Worm (Caenorhabditis elegans) whole organism, young adult: ENCODE data around the gene set-9.
A peak's percentile ranks its signal among the peaks of the same experiment; 100 is the strongest.

ENCODE experiments used
- B0019.2 ChIP-seq: fragments of 200-800 bp; sonication (Bioruptor generic); conservative IDR thresholded peaks from 2 replicates; pipeline ENCODE4 v1.3.6; 2022; ENCODE audit warnings: missing genetic modification reagents, missing genetic modification characterization, missing compliant biosample characterization
- C17E4.6 ChIP-seq: fragments of 200-800 bp; sonication (Bioruptor generic); IDR thresholded peaks from 2 replicates; pipeline ENCODE4 v1.3.6; 2022; ENCODE audit warnings: missing genetic modification reagents, missing genetic modification characterization, missing compliant biosample characterization
- F39B2.1 ChIP-seq: fragments of 200-800 bp; sonication (Bioruptor generic); IDR thresholded peaks from 2 replicates; pipeline ENCODE4 v1.3.6; 2022; ENCODE audit warnings: missing genetic modification reagents, missing genetic modification characterization, missing compliant biosample characterization
- F49E8.2 ChIP-seq: sonication (generic microtip); optimal IDR thresholded peaks from 3 replicates; lab custom pipeline; 2017; ENCODE audit warnings: missing genetic modification characterization, mild to moderate bottlenecking, missing compliant biosample characterization, antibody characterized with exemption, moderate library complexity; ENCODE audit not compliant: insufficient read depth
- Y56A3A.18 ChIP-seq: fragments of 200-800 bp; sonication (Bioruptor generic); IDR thresholded peaks from 2 replicates; pipeline ENCODE4 v1.3.6; 2022; ENCODE audit warnings: missing genetic modification reagents, missing genetic modification characterization, missing compliant biosample characterization
- akir-1 ChIP-seq: fragments of 200-800 bp; sonication (Bioruptor generic); optimal IDR thresholded peaks from 2 replicates; lab custom pipeline; 2018; ENCODE audit warnings: mild to moderate bottlenecking, missing genetic modification characterization, moderate library complexity, missing compliant biosample characterization
- aptf-3 ChIP-seq: fragments of 200-800 bp; sonication (Bioruptor generic); IDR thresholded peaks from 2 replicates; pipeline ENCODE4 v1.3.6; 2022; ENCODE audit warnings: missing genetic modification characterization, missing compliant biosample characterization
- attf-3 ChIP-seq: fragments of 200-800 bp; sonication (Bioruptor generic); conservative IDR thresholded peaks from 2 replicates; pipeline ENCODE4 v1.3.6; 2022; ENCODE audit warnings: missing genetic modification reagents, missing genetic modification characterization, missing compliant biosample characterization
- attf-5 ChIP-seq: fragments of 200-800 bp; sonication (Bioruptor generic); optimal IDR thresholded peaks from 2 replicates; lab custom pipeline; 2018; ENCODE audit warnings: mild to moderate bottlenecking, missing genetic modification characterization, missing compliant biosample characterization
- cebp-1 ChIP-seq, 2 experiments: fragments of 200-800 bp in 1 of 2; sonication (Bioruptor generic) in 1 of 2; sonication (generic microtip) in 1 of 2; IDR thresholded peaks in 1 of 2; optimal IDR thresholded peaks in 1 of 2; 2 replicates each; pipeline versions ENCODE4 v1.3.6 to Lab custom; 2017 to 2022; ENCODE audit warnings: missing compliant biosample characterization in 2 of 2, missing genetic modification characterization in 2 of 2, mild to moderate bottlenecking in 1 of 2, missing genetic modification reagents in 1 of 2, moderate library complexity in 1 of 2
- ceh-100 ChIP-seq: fragments of 200-800 bp; sonication (Bioruptor generic); IDR thresholded peaks from 2 replicates; pipeline ENCODE4 v1.3.6; 2022; ENCODE audit warnings: missing genetic modification reagents, missing genetic modification characterization, missing compliant biosample characterization
- ceh-58 ChIP-seq: fragments of 200-800 bp; sonication (Bioruptor generic); IDR thresholded peaks from 2 replicates; pipeline ENCODE4 v1.3.6; 2022; ENCODE audit warnings: missing genetic modification characterization, missing compliant biosample characterization
- die-1 ChIP-seq: sonication (generic microtip); optimal IDR thresholded peaks from 2 replicates; lab custom pipeline; 2016; ENCODE audit warnings: missing genotype, mild to moderate bottlenecking, missing genetic modification characterization, missing compliant biosample characterization
- dpff-1 ChIP-seq: sonication (generic microtip); optimal IDR thresholded peaks from 2 replicates; lab custom pipeline; 2017; ENCODE audit warnings: mild to moderate bottlenecking, missing genetic modification characterization, missing compliant biosample characterization
- dpl-1 ChIP-seq: fragments of 150-350 bp; optimal IDR thresholded peaks from 2 replicates; lab custom pipeline; 2014; ENCODE audit warnings: missing biosample characterization, missing genetic modification reagents, missing genetic modification characterization
- ekl-4 ChIP-seq: fragments of 200-800 bp; sonication (Bioruptor generic); IDR thresholded peaks from 2 replicates; pipeline ENCODE4 v1.3.6; 2022; ENCODE audit warnings: missing genetic modification reagents, missing genetic modification characterization, missing compliant biosample characterization
- ets-4 ChIP-seq: fragments of 200-800 bp; sonication (Bioruptor generic); optimal IDR thresholded peaks from 2 replicates; lab custom pipeline; 2018; ENCODE audit warnings: mild to moderate bottlenecking, missing genetic modification characterization, missing compliant biosample characterization
- let-526 ChIP-seq: fragments of 200-800 bp; sonication (Bioruptor generic); IDR thresholded peaks from 2 replicates; pipeline ENCODE4 v1.3.6; 2022; ENCODE audit warnings: missing genetic modification reagents, missing genetic modification characterization, missing compliant biosample characterization
- let-607 ChIP-seq, 2 experiments: fragments of 200-800 bp in 1 of 2; sonication (Bioruptor generic) in 1 of 2; sonication (generic microtip) in 1 of 2; optimal IDR thresholded peaks; 2 replicates each; lab custom pipeline; 2016 to 2018; ENCODE audit warnings: mild to moderate bottlenecking in 2 of 2, missing compliant biosample characterization in 2 of 2, missing genetic modification characterization in 2 of 2, moderate library complexity in 2 of 2, missing genotype in 1 of 2
- madf-10 ChIP-seq: sonication (generic microtip); optimal IDR thresholded peaks from 2 replicates; lab custom pipeline; 2016; ENCODE audit warnings: mild to moderate bottlenecking, missing genetic modification characterization, missing compliant biosample characterization
- madf-8 ChIP-seq: fragments of 200-800 bp; sonication (Bioruptor generic); conservative IDR thresholded peaks from 2 replicates; pipeline ENCODE4 v1.3.6; 2022; ENCODE audit warnings: missing genetic modification reagents, missing genetic modification characterization, missing compliant biosample characterization
- mel-28 ChIP-seq: sonication (generic microtip); optimal IDR thresholded peaks from 2 replicates; lab custom pipeline; 2016; ENCODE audit warnings: borderline replicate concordance, mild to moderate bottlenecking, missing genetic modification characterization, missing compliant biosample characterization
- nfya-1 ChIP-seq: sonication (generic microtip); optimal IDR thresholded peaks from 2 replicates; lab custom pipeline; 2017; ENCODE audit warnings: antibody characterized with exemption, missing compliant biosample characterization, missing genetic modification characterization, borderline replicate concordance; ENCODE audit not compliant: insufficient read depth
- nhr-179 ChIP-seq: sonication (generic microtip); optimal IDR thresholded peaks from 2 replicates; lab custom pipeline; 2016; ENCODE audit warnings: mild to moderate bottlenecking, missing genetic modification characterization, missing compliant biosample characterization
- nhr-90 ChIP-seq: sonication (generic microtip); optimal IDR thresholded peaks from 2 replicates; lab custom pipeline; 2016; ENCODE audit warnings: missing genotype, mild to moderate bottlenecking, missing genetic modification characterization, missing compliant biosample characterization
- pha-4 ChIP-seq: fragments of 150-350 bp; sonication (generic microtip); optimal IDR thresholded peaks from 2 replicates; lab custom pipeline; 2014; ENCODE audit warnings: missing biosample characterization, missing genetic modification reagents, missing genetic modification characterization
- rcor-1 ChIP-seq: fragments of 200-800 bp; sonication (Bioruptor generic); IDR thresholded peaks from 2 replicates; pipeline ENCODE4 v1.3.6; 2022; ENCODE audit warnings: missing genetic modification reagents, missing genetic modification characterization, missing compliant biosample characterization
- repo-1 ChIP-seq: sonication (generic microtip); optimal IDR thresholded peaks from 2 replicates; lab custom pipeline; 2017; ENCODE audit warnings: mild to moderate bottlenecking, missing genetic modification characterization, missing compliant biosample characterization
- snpc-3.4 ChIP-seq: sonication (generic microtip); optimal IDR thresholded peaks from 2 replicates; lab custom pipeline; 2017; ENCODE audit warnings: missing genetic modification characterization, mild to moderate bottlenecking, missing compliant biosample characterization, antibody characterized with exemption, moderate library complexity, missing genotype, missing genetic modification reagents
- snpc-4 ChIP-seq, 5 experiments: fragments of 150-350 bp in 1 of 5; sonication (generic microtip) in 4 of 5; optimal IDR thresholded peaks; 2 replicates each; lab custom pipeline; 2014 to 2018; ENCODE audit warnings: missing genetic modification characterization in 5 of 5, missing biosample characterization in 3 of 5, antibody characterized with exemption in 2 of 5, mild to moderate bottlenecking in 2 of 5, missing compliant biosample characterization in 2 of 5, missing genotype in 2 of 5, moderate library complexity in 2 of 5, missing genetic modification reagents in 1 of 5
- unc-62 ChIP-seq: fragments of 150-350 bp; optimal IDR thresholded peaks from 2 replicates; lab custom pipeline; 2014; ENCODE audit warnings: missing biosample characterization, missing genetic modification reagents, missing genetic modification characterization
- zfh-2 ChIP-seq: fragments of 200-800 bp; sonication (Bioruptor generic); conservative IDR thresholded peaks from 2 replicates; pipeline ENCODE4 v1.3.6; 2022; ENCODE audit warnings: missing genetic modification reagents, missing genetic modification characterization, missing compliant biosample characterization
- ztf-25 ChIP-seq: fragments of 200-800 bp; sonication (Bioruptor generic); IDR thresholded peaks from 2 replicates; pipeline ENCODE4 v1.3.6; 2022; ENCODE audit warnings: missing genetic modification reagents, missing genetic modification characterization, missing compliant biosample characterization
- ztf-6 ChIP-seq: fragments of 200-800 bp; sonication (Bioruptor generic); IDR thresholded peaks from 2 replicates; pipeline ENCODE4 v1.3.6; 2022; ENCODE audit warnings: missing genetic modification reagents, missing genetic modification characterization, missing compliant biosample characterization

Gene set-9

DNA sequence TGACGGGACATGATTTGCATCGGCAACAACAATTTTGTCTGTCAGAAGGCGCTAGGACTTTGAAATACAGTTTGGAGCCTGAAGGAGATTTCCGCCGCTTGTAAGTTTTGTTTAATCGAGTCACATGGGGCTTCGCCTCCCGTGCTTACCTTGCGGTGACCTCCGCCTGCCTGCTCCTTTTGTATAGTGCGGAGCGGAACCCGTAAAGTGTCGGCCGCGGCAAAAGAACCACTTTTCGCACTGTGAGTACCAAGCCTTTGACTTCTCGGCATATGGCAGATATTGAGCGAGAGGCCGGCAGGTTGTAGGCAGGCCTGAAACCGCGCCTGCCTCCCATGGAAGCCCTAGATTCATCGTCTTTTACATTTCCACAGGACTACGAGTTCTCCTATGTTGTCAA is 41.7 kb upstream of the set-9 start (continued):
- TF ChIP-seq nhr-90 (tag; lab: Kevin White, UChicago) (no peak), mel-28 (tag; lab: Kevin White, UChicago) (no peak), snpc-4 (GFP tag; optimal IDR thresholded peaks at IDR 0.05; lab: Kevin White, UChicago) (peak; percentile 33), snpc-4 (tag; optimal IDR thresholded peaks at IDR 0.05; lab: Kevin White, UChicago) (peak in 2 of 4 experiments; percentile 8 to 83), unc-62 (no peak)
- TF ChIP-seq, all 124 proteins: peak for 4

ce11 chrIV:4267320-4267719 is 40.4 kb upstream of the set-9 start, which contains the start of gene F36A4.4:
Gene F36A4.4 (plus strand): TSS chrIV:4267620.
- no peak for TF ChIP-seq C17E4.6 (GFP tag; lab: Robert Waterston, UW)
- no peak for TF ChIP-seq die-1 (tag; lab: Kevin White, UChicago)

DNA sequence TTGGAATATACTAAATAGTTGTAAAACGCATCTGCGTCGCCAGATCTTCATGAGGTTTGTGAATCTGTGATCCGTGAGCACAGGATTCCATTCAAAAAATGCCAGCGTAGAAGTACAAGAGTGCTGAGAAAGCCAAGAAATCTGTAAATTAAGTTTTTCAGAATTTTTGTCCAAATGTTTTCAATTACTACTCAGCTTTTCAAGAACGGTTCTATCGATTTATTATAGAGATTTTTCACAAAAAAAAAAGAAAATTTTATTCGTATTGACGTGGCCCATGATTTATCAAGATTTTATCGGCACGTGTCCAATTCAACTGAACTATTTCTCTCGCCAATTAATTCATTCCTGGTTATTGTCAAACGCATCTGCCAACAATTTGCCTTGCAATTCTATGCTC is 38.4 kb upstream of the set-9 start, which contains the start of gene F36A4.3:
TSS of gene F36A4.3 (plus strand) at position 301 of the 400 bp plus-strand sequence.
- TF ChIP-seq ceh-58: no peak
- TF ChIP-seq Y56A3A.18 (GFP tag; lab: Robert Waterston, UW): no peak
- TF ChIP-seq attf-5: no peak
- TF ChIP-seq ets-4 (GFP tag; lab: Kevin White, UChicago): no peak
- no peak for TF ChIP-seq aptf-3 (GFP tag; lab: Robert Waterston, UW)
- TF ChIP-seq let-526: no peak
- no peak for TF ChIP-seq dpl-1 (GFP tag; lab: Kevin White, UChicago)
- TF ChIP-seq madf-8 (GFP tag; lab: Robert Waterston, UW): no peak
- no peak for TF ChIP-seq snpc-3.4 (tag; lab: Kevin White, UChicago)
- TF ChIP-seq, all 124 proteins: peak for 0

ce11 chrIV:4270925-4271324 is 36.8 kb upstream of the set-9 start, which contains the start of gene F36A4.2:
Gene F36A4.2 (plus strand): TSS chrIV:4271225.
- no peak for TF ChIP-seq F39B2.1 (GFP tag; lab: Robert Waterston, UW)
- no peak for TF ChIP-seq zfh-2 (GFP tag; lab: Robert Waterston, UW)
- no peak for TF ChIP-seq ztf-25 (GFP tag; lab: Robert Waterston, UW)
- TF ChIP-seq madf-10 (tag; lab: Kevin White, UChicago): no peak
- no peak for TF ChIP-seq repo-1 (tag; lab: Kevin White, UChicago)
- TF ChIP-seq snpc-3.4 (tag; lab: Kevin White, UChicago): no peak
- no peak for TF ChIP-seq snpc-4 (GFP tag; optimal IDR thresholded peaks at IDR 0.05; lab: Kevin White, UChicago)
- TF ChIP-seq snpc-4 (tag; optimal IDR thresholded peaks at IDR 0.05; lab: Kevin White, UChicago): no peak
- no peak for TF ChIP-seq dpff-1
- no peak for TF ChIP-seq rcor-1 (GFP tag; lab: Robert Waterston, UW)
- no peak for TF ChIP-seq akir-1 (GFP tag; lab: Kevin White, UChicago)
- no peak for TF ChIP-seq unc-62
- TF ChIP-seq attf-3 (GFP tag; lab: Robert Waterston, UW): no peak
- no peak for TF ChIP-seq nhr-179 (tag; lab: Kevin White, UChicago)
- TF ChIP-seq ceh-100 (GFP tag; lab: Robert Waterston, UW): no peak
- TF ChIP-seq madf-8 (GFP tag; lab: Robert Waterston, UW): no peak
- no peak for TF ChIP-seq let-607 (tag; optimal IDR thresholded peaks at IDR 0.05; lab: Kevin White, UChicago)

DNA sequence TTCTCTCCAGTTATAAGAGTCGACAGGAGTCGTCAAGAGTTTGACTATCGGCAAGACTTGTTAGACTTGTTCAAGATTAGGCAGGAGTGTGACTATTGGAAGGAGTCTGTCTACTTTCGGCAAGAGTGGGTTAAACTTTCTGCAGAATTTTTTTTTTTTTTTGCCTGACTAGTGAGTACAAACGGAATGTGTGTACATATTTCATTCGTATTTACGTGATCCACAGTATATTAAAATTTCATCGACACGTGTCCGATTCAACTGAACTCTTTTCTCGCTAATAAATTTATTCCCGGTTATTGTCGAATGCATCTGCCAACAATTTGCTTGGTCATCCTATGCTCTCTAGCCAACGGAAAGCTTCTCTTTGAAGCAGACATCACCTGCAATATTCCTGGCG is 35.5 kb upstream of the set-9 start, which contains the start of gene F36A4.1:
TSS of gene F36A4.1 (plus strand) at position 301 of the 400 bp plus-strand sequence.
- no peak for TF ChIP-seq snpc-4 (GFP tag; optimal IDR thresholded peaks at IDR 0.05; lab: Kevin White, UChicago)
- no peak for TF ChIP-seq snpc-4 (tag; optimal IDR thresholded peaks at IDR 0.05; lab: Kevin White, UChicago)
- no peak for TF ChIP-seq cebp-1 (GFP tag; IDR thresholded peaks at IDR 0.05; lab: Robert Waterston, UW)
- no peak for TF ChIP-seq cebp-1 (tag; optimal IDR thresholded peaks at IDR 0.05; lab: Kevin White, UChicago)
- no peak for TF ChIP-seq B0019.2
- TF ChIP-seq repo-1 (tag; lab: Kevin White, UChicago): no peak
- TF ChIP-seq pha-4 (tag; lab: Kevin White, UChicago): no peak
- TF ChIP-seq ztf-6 (GFP tag; lab: Robert Waterston, UW): no peak
- no peak for TF ChIP-seq nfya-1
- TF ChIP-seq madf-10 (tag; lab: Kevin White, UChicago): no peak
- TF ChIP-seq F49E8.2 (tag; lab: Kevin White, UChicago): no peak
- TF ChIP-seq ekl-4: no peak
- no peak for TF ChIP-seq attf-3 (GFP tag; lab: Robert Waterston, UW)
